Worm (Caenorhabditis elegans) whole organism, L4 larva: ENCODE measurements around the gene hot-1.

ENCODE experiments used
- R02D3.7 ChIP-seq: fragments of 150-350 bp; sonication (generic microtip); optimal IDR thresholded peaks from 3 replicates; lab custom pipeline; 2014; ENCODE audit warnings: missing biosample characterization, missing genetic modification characterization
- Y48G9A.11 ChIP-seq: fragments of 200-800 bp; sonication (Bioruptor generic); IDR thresholded peaks from 2 replicates; pipeline ENCODE4 v1.3.6; 2022; ENCODE audit warnings: missing genetic modification reagents, missing genetic modification characterization, missing compliant biosample characterization
- Y75B8A.6 ChIP-seq: fragments of 200-800 bp; sonication (Bioruptor generic); IDR thresholded peaks from 2 replicates; pipeline ENCODE4 v1.3.6; 2022; ENCODE audit warnings: missing genetic modification reagents, missing genetic modification characterization, missing compliant biosample characterization
- ZK337.2 ChIP-seq: fragments of 200-800 bp; sonication (Bioruptor generic); IDR thresholded peaks from 2 replicates; pipeline ENCODE4 v1.3.6; 2022; ENCODE audit warnings: missing genetic modification reagents, missing genetic modification characterization, missing compliant biosample characterization
- aha-1 ChIP-seq: fragments of 150-350 bp; peaks from one replicate; lab custom pipeline; 2014; ENCODE audit warnings: missing biosample characterization, missing genetic modification characterization
- ama-1 ChIP-seq: fragments of 150-350 bp; optimal IDR thresholded peaks from 2 replicates; lab custom pipeline; 2014; ENCODE audit warnings: inconsistent platforms, mixed read lengths
- arid-1 ChIP-seq: fragments of 200-800 bp; sonication (Bioruptor generic); conservative IDR thresholded peaks from 2 replicates; pipeline ENCODE4 v1.3.6; 2022; ENCODE audit warnings: missing genetic modification reagents, missing genetic modification characterization, missing compliant biosample characterization
- ceh-20 ChIP-seq: fragments of 200-800 bp; sonication (Bioruptor generic); IDR thresholded peaks from 2 replicates; pipeline ENCODE4 v1.3.6; 2022; ENCODE audit warnings: missing genetic modification reagents, missing genetic modification characterization, missing compliant biosample characterization
- daf-12 ChIP-seq: fragments of 150-350 bp; optimal IDR thresholded peaks from 2 replicates; lab custom pipeline; 2014; ENCODE audit warnings: missing biosample characterization, missing genetic modification reagents, missing genetic modification characterization
- dmd-6 ChIP-seq: fragments of 200-800 bp; sonication (Bioruptor generic); IDR thresholded peaks from 2 replicates; pipeline ENCODE4 v1.3.6; 2022; ENCODE audit warnings: missing genetic modification reagents, missing genetic modification characterization, missing compliant biosample characterization
- dpl-1 ChIP-seq: fragments of 150-350 bp; optimal IDR thresholded peaks from 2 replicates; lab custom pipeline; 2014; ENCODE audit warnings: missing biosample characterization, missing genetic modification reagents, missing genetic modification characterization
- dve-1 ChIP-seq: sonication (generic microtip); optimal IDR thresholded peaks from 2 replicates; lab custom pipeline; 2017; ENCODE audit warnings: antibody characterized with exemption, mild to moderate bottlenecking, missing genetic modification characterization, missing compliant biosample characterization; ENCODE audit not compliant: insufficient read depth
- fos-1 ChIP-seq: fragments of 150-350 bp; optimal IDR thresholded peaks from 2 replicates; lab custom pipeline; 2014; ENCODE audit warnings: missing biosample characterization, missing genetic modification characterization
- hif-1 ChIP-seq, 2 experiments: sonication (generic microtip); optimal IDR thresholded peaks; 2 replicates each; lab custom pipeline; 2016 to 2017; ENCODE audit warnings: missing compliant biosample characterization in 2 of 2, missing genetic modification characterization in 2 of 2, missing genetic modification reagents in 2 of 2, missing genotype in 2 of 2, mild to moderate bottlenecking in 1 of 2
- hlh-11 ChIP-seq: fragments of 200-800 bp; sonication (Bioruptor generic); optimal IDR thresholded peaks from 2 replicates; lab custom pipeline; 2018; ENCODE audit warnings: mild to moderate bottlenecking, missing genetic modification characterization, missing compliant biosample characterization
- hlh-30 ChIP-seq: sonication (generic microtip); optimal IDR thresholded peaks from 2 replicates; lab custom pipeline; 2017; ENCODE audit warnings: antibody characterized with exemption, mild to moderate bottlenecking, missing genetic modification characterization, missing compliant biosample characterization; ENCODE audit not compliant: insufficient read depth
- hmg-1.1 ChIP-seq: fragments of 200-800 bp; sonication (Bioruptor generic); IDR thresholded peaks from 2 replicates; pipeline ENCODE4 v1.3.6; 2022; ENCODE audit warnings: missing genetic modification reagents, missing genetic modification characterization, missing compliant biosample characterization
- lim-7 ChIP-seq: fragments of 200-800 bp; sonication (Bioruptor generic); IDR thresholded peaks from 2 replicates; pipeline ENCODE4 v1.3.6; 2022; ENCODE audit warnings: missing genetic modification characterization, missing compliant biosample characterization
- lin-13 ChIP-seq: fragments of 150-350 bp; optimal IDR thresholded peaks from 2 replicates; lab custom pipeline; 2014; ENCODE audit warnings: missing biosample characterization, missing genetic modification reagents, missing genetic modification characterization
- lin-38 ChIP-seq: fragments of 200-800 bp; sonication (Bioruptor generic); IDR thresholded peaks from 2 replicates; pipeline ENCODE4 v1.3.6; 2022; ENCODE audit warnings: missing genetic modification reagents, missing genetic modification characterization, missing compliant biosample characterization
- lsy-2 ChIP-seq, 2 experiments: fragments of 150-350 bp in 1 of 2; sonication (generic microtip) in 1 of 2; optimal IDR thresholded peaks; 2 replicates each; lab custom pipeline; 2014 to 2017; ENCODE audit warnings: missing biosample characterization in 2 of 2, missing genetic modification characterization in 2 of 2
- madf-9 ChIP-seq: fragments of 200-800 bp; sonication (Bioruptor generic); conservative IDR thresholded peaks from 2 replicates; pipeline ENCODE4 v1.3.6; 2022; ENCODE audit warnings: missing genetic modification reagents, missing genetic modification characterization, missing compliant biosample characterization
- mdt-29 ChIP-seq: fragments of 200-800 bp; sonication (Bioruptor generic); IDR thresholded peaks from 2 replicates; pipeline ENCODE4 v1.3.6; 2022; ENCODE audit warnings: missing genetic modification reagents, missing genetic modification characterization, missing compliant biosample characterization
- mep-1 ChIP-seq: fragments of 150-350 bp; sonication (generic microtip); optimal IDR thresholded peaks from 3 replicates; lab custom pipeline; 2014; ENCODE audit warnings: missing biosample characterization, missing genetic modification characterization
- mes-2 ChIP-seq: sonication (generic microtip); optimal IDR thresholded peaks from 2 replicates; lab custom pipeline; 2016; ENCODE audit warnings: missing genotype, mild to moderate bottlenecking, missing genetic modification characterization, missing compliant biosample characterization; ENCODE audit not compliant: poor library complexity, severe bottlenecking
- nhr-237 ChIP-seq: sonication (generic microtip); optimal IDR thresholded peaks from 2 replicates; lab custom pipeline; 2017; ENCODE audit warnings: missing biosample characterization, missing genetic modification characterization
- nhr-25 ChIP-seq: sonication (generic microtip); optimal IDR thresholded peaks from 2 replicates; lab custom pipeline; 2017; ENCODE audit warnings: missing genetic modification characterization, mild to moderate bottlenecking, missing compliant biosample characterization, antibody characterized with exemption, moderate library complexity, borderline replicate concordance; ENCODE audit not compliant: insufficient read depth
- nhr-6 ChIP-seq: fragments of 150-350 bp; optimal IDR thresholded peaks from 2 replicates; lab custom pipeline; 2014; ENCODE audit warnings: missing biosample characterization, missing genetic modification characterization
- nhr-76 ChIP-seq: fragments of 150-350 bp; optimal IDR thresholded peaks from 2 replicates; lab custom pipeline; 2014; ENCODE audit warnings: missing biosample characterization, missing genetic modification characterization
- nhr-77 ChIP-seq: fragments of 150-350 bp; optimal IDR thresholded peaks from 2 replicates; lab custom pipeline; 2014; ENCODE audit warnings: missing biosample characterization, missing genetic modification characterization
- pqm-1 ChIP-seq: sonication (generic microtip); optimal IDR thresholded peaks from 2 replicates; lab custom pipeline; 2017; ENCODE audit warnings: missing biosample characterization, missing genetic modification characterization
- rbr-2 ChIP-seq: sonication (generic microtip); optimal IDR thresholded peaks from 2 replicates; lab custom pipeline; 2016; ENCODE audit warnings: missing genotype, missing genetic modification characterization, missing compliant biosample characterization
- sdz-12 ChIP-seq: fragments of 200-800 bp; sonication (Bioruptor generic); optimal IDR thresholded peaks from 2 replicates; lab custom pipeline; 2018; ENCODE audit warnings: mild to moderate bottlenecking, missing genetic modification characterization, missing compliant biosample characterization
- spr-3 ChIP-seq: fragments of 200-800 bp; sonication (Bioruptor generic); optimal IDR thresholded peaks from 2 replicates; lab custom pipeline; 2018; ENCODE audit warnings: mild to moderate bottlenecking, missing genetic modification characterization, missing compliant biosample characterization
- unc-130 ChIP-seq: sonication (generic microtip); optimal IDR thresholded peaks from 2 replicates; lab custom pipeline; 2016; ENCODE audit warnings: missing genetic modification reagents, missing genetic modification characterization, missing compliant biosample characterization
- unc-62 ChIP-seq, 3 experiments: fragments of 150-350 bp in 1 of 3; sonication (generic microtip); optimal IDR thresholded peaks in 2 of 3; peaks in 1 of 3; 1 replicate in 1 of 3; 2 replicates in 2 of 3; lab custom pipeline; 2014 to 2017; ENCODE audit warnings: missing biosample characterization in 3 of 3, missing genetic modification characterization in 3 of 3, missing genetic modification reagents in 3 of 3, missing genotype in 1 of 3
- zfp-2 ChIP-seq: sonication (generic microtip); optimal IDR thresholded peaks from 2 replicates; lab custom pipeline; 2016; ENCODE audit warnings: mild to moderate bottlenecking, missing genetic modification characterization, missing compliant biosample characterization
- ztf-11 ChIP-seq: fragments of 150-350 bp; optimal IDR thresholded peaks from 2 replicates; lab custom pipeline; 2014; ENCODE audit warnings: missing biosample characterization, missing genetic modification characterization
- ztf-7 ChIP-seq: fragments of 150-350 bp; optimal IDR thresholded peaks from 2 replicates; lab custom pipeline; 2014; ENCODE audit warnings: missing biosample characterization, missing genetic modification characterization

Gene hot-1

ce11 chrV:14610781-14611180, 10.2 kb upstream of the hot-1 start:
- TF ChIP-seq R02D3.7 (no peak), aha-1 (tag; lab: Kevin White, UChicago) (peak; percentile 57)

DNA sequence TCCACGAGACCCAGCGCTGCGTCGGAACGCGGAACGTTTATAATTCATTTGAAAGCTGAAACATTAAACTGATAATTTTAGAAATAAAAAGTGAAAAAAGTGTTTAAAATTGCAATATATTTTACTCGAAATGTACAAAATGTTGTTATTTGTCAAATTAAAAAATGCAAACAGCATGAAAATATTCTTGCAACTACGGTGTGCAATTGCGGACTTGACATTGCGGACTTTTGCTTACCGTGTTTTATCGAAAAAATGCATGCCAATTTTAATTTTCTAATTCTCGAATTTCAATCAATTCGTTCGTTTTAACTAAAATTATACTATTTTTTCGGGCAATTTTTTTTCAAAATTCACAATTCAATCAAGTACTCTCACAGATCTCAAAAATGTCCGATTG, 8.8 kb upstream of the hot-1 start, which contains the start of the genes R11H6.5 and ccnk-1:
Gene R11H6.5, minus strand, starts transcription at position 55 of the 400 bp plus-strand sequence.
Gene ccnk-1, plus strand, starts transcription at position 381 of the 400 bp plus-strand sequence.
- TF ChIP-seq dve-1 (peak; percentile 30), mep-1 (tag; lab: Kevin White, UChicago) (peak; percentile 42), Y48G9A.11 (no peak), lsy-2 (tag; optimal IDR thresholded peaks at IDR 0.05; lab: Kevin White, UChicago) (peak; percentile 90 to 99), nhr-76 (tag; lab: Kevin White, UChicago) (no peak), lin-38 (GFP tag; lab: Robert Waterston, UW) (peak; percentile 9; the same call in 1 of the 2 replicates), dpl-1 (peak; percentile 49), ztf-11 (tag; lab: Kevin White, UChicago) (no peak), dmd-6 (GFP tag; lab: Robert Waterston, UW) (no peak), ceh-20 (no peak), mes-2 (tag; lab: Kevin White, UChicago) (peak; percentile 69), nhr-6 (tag; lab: Kevin White, UChicago) (peak; percentile 84), hlh-30 (tag; lab: Kevin White, UChicago) (peak; percentile 43), spr-3 (no peak), unc-62 (GFP tag; optimal IDR thresholded peaks at IDR 0.05 in 1 of 2; lab: Kevin White, UChicago) (peak in 1 of 2 experiments; percentile 4), unc-62 (tag; optimal IDR thresholded peaks at IDR 0.05; lab: Kevin White, UChicago) (no peak), rbr-2 (tag; lab: Kevin White, UChicago) (peak; percentile 18)

DNA sequence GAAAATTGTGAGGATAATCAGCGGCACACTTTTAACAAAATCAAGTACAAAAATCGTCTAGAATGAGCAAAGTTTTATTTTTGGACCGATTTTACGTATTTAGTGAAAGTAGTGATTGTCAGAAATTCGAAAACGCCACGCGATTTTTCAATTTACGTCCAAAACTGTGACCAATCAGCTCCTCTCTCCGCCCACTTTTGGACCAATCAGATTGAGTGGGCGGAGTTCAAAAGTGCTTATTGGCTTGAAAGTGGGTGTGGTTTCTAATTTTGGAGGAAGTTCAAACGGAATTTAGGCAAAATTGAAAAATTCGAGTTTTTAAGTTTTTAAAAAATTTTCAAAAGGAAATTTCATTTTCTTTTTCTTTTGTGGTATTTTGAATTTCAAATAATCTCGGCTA, 6.5 kb upstream of the hot-1 start:
- no peak for TF ChIP-seq nhr-25 (tag; lab: Kevin White, UChicago)
- no peak for TF ChIP-seq Y75B8A.6 (GFP tag; lab: Robert Waterston, UW)
- TF ChIP-seq daf-12, result no peak
- TF ChIP-seq nhr-77 (tag; lab: Kevin White, UChicago), result no peak
- no peak for TF ChIP-seq hmg-1.1
- no peak for TF ChIP-seq nhr-237 (tag; lab: Kevin White, UChicago)
- TF ChIP-seq fos-1 (tag; lab: Kevin White, UChicago), result no peak
- TF ChIP-seq madf-9, result no peak
- TF ChIP-seq lin-13, result no peak

ce11 chrV:14615671-14616070, 5.3 kb upstream of the hot-1 start:
- TF ChIP-seq unc-130 (no peak), pqm-1 (tag; lab: Kevin White, UChicago) (no peak), sdz-12 (no peak), ama-1 (lab: Kevin White, UChicago) (no peak), madf-9 (no peak), nhr-77 (tag; lab: Kevin White, UChicago) (no peak), lim-7 (no peak), ztf-7 (no peak), hif-1 (tag; optimal IDR thresholded peaks at IDR 0.05; lab: Kevin White, UChicago) (no peak), ZK337.2 (GFP tag; lab: Robert Waterston, UW) (no peak), arid-1 (GFP tag; lab: Robert Waterston, UW) (no peak), mdt-29 (GFP tag; lab: Robert Waterston, UW) (no peak), Y48G9A.11 (no peak), hlh-11 (tag; lab: Kevin White, UChicago) (no peak), zfp-2 (no peak)
